Worm (Caenorhabditis elegans) whole organism, L2 larva: Measurements from ENCODE around the gene C27H6.8.
A peak's percentile ranks its signal among the peaks of the same experiment; 100 is the strongest.

Source experiments
- C34F6.9 ChIP-seq: fragments of 150-350 bp; optimal IDR thresholded peaks from 2 replicates; lab custom pipeline; 2014; ENCODE audit warnings: missing biosample characterization, missing genetic modification characterization
- F13H6.1 ChIP-seq: sonication (generic microtip); optimal IDR thresholded peaks from 2 replicates; lab custom pipeline; 2016; ENCODE audit warnings: missing genetic modification characterization, missing compliant biosample characterization
- R02D3.7 ChIP-seq: fragments of 150-350 bp; optimal IDR thresholded peaks from 2 replicates; lab custom pipeline; 2014; ENCODE audit warnings: missing biosample characterization, missing genetic modification characterization
- Y55F3AM.14 ChIP-seq: fragments of 200-800 bp; sonication (Bioruptor generic); optimal IDR thresholded peaks from 2 replicates; lab custom pipeline; 2018; ENCODE audit warnings: mild to moderate bottlenecking, missing genetic modification characterization, missing compliant biosample characterization
- ZK546.5 ChIP-seq: sonication (generic microtip); optimal IDR thresholded peaks from 2 replicates; lab custom pipeline; 2017; ENCODE audit warnings: missing biosample characterization, missing genetic modification characterization
- ama-1 ChIP-seq: fragments of 150-350 bp; optimal IDR thresholded peaks from 2 replicates; lab custom pipeline; 2018; ENCODE audit warnings: inconsistent platforms
- blmp-1 ChIP-seq: sonication (generic microtip); optimal IDR thresholded peaks from 2 replicates; lab custom pipeline; 2017; ENCODE audit warnings: missing genetic modification characterization, mild to moderate bottlenecking, missing compliant biosample characterization, antibody characterized with exemption, moderate library complexity; ENCODE audit not compliant: insufficient read depth
- ceh-82 ChIP-seq: fragments of 150-350 bp; optimal IDR thresholded peaks from 2 replicates; lab custom pipeline; 2014; ENCODE audit warnings: missing biosample characterization, missing genetic modification characterization
- crh-2 ChIP-seq: sonication (generic microtip); optimal IDR thresholded peaks from 2 replicates; lab custom pipeline; 2017; ENCODE audit warnings: missing biosample characterization, missing genetic modification characterization
- egl-27 ChIP-seq: sonication (generic microtip); optimal IDR thresholded peaks from 3 replicates; lab custom pipeline; 2017; ENCODE audit warnings: missing biosample characterization, missing genetic modification reagents, missing genetic modification characterization
- elt-3 ChIP-seq: sonication (generic microtip); optimal IDR thresholded peaks from 2 replicates; lab custom pipeline; 2017; ENCODE audit warnings: missing biosample characterization, missing genetic modification characterization
- fos-1 ChIP-seq: fragments of 150-350 bp; optimal IDR thresholded peaks from 2 replicates; lab custom pipeline; 2014; ENCODE audit warnings: missing biosample characterization, missing genetic modification characterization
- lin-11 ChIP-seq: fragments of 150-350 bp; sonication (generic microtip); optimal IDR thresholded peaks from 2 replicates; lab custom pipeline; 2014; ENCODE audit warnings: missing biosample characterization, missing genetic modification characterization, inconsistent platforms, mixed read lengths
- lin-13 ChIP-seq: fragments of 150-350 bp; optimal IDR thresholded peaks from 2 replicates; lab custom pipeline; 2014; ENCODE audit warnings: missing biosample characterization, missing genetic modification reagents, missing genetic modification characterization
- lin-39 ChIP-seq: fragments of 150-350 bp; optimal IDR thresholded peaks from 2 replicates; lab custom pipeline; 2014; ENCODE audit warnings: missing biosample characterization, missing genetic modification reagents, missing genetic modification characterization
- lsy-2 ChIP-seq, 2 experiments: fragments of 150-350 bp in 1 of 2; sonication (generic microtip) in 1 of 2; optimal IDR thresholded peaks; 2 replicates each; lab custom pipeline; 2014 to 2017; ENCODE audit warnings: missing biosample characterization in 2 of 2, missing genetic modification characterization in 2 of 2
- mdl-1 ChIP-seq, 2 experiments: fragments of 150-350 bp in 1 of 2; sonication (generic microtip) in 1 of 2; optimal IDR thresholded peaks; 2 replicates each; lab custom pipeline; 2017; ENCODE audit warnings: missing biosample characterization in 2 of 2, missing genetic modification characterization in 2 of 2
- nhr-10 ChIP-seq: sonication (generic microtip); optimal IDR thresholded peaks from 2 replicates; lab custom pipeline; 2017; ENCODE audit warnings: missing biosample characterization, missing genetic modification characterization
- nhr-11 ChIP-seq: fragments of 150-350 bp; optimal IDR thresholded peaks from 2 replicates; lab custom pipeline; 2014; ENCODE audit warnings: missing biosample characterization, missing genetic modification characterization
- nhr-129 ChIP-seq: fragments of 150-350 bp; optimal IDR thresholded peaks from 2 replicates; lab custom pipeline; 2014; ENCODE audit warnings: missing biosample characterization, missing genetic modification characterization
- nhr-21 ChIP-seq: fragments of 150-350 bp; optimal IDR thresholded peaks from 2 replicates; lab custom pipeline; 2014; ENCODE audit warnings: missing biosample characterization, missing genetic modification characterization
- nhr-23 ChIP-seq: fragments of 150-350 bp; optimal IDR thresholded peaks from 2 replicates; lab custom pipeline; 2014; ENCODE audit warnings: missing biosample characterization, missing genetic modification reagents, missing genetic modification characterization
- nhr-237 ChIP-seq: fragments of 150-350 bp; optimal IDR thresholded peaks from 2 replicates; lab custom pipeline; 2014; ENCODE audit warnings: missing biosample characterization, missing genetic modification characterization
- nhr-6 ChIP-seq: fragments of 150-350 bp; optimal IDR thresholded peaks from 2 replicates; lab custom pipeline; 2014; ENCODE audit warnings: missing biosample characterization, missing genetic modification characterization
- peb-1 ChIP-seq: fragments of 150-350 bp; optimal IDR thresholded peaks from 2 replicates; lab custom pipeline; 2014; ENCODE audit warnings: missing biosample characterization, missing genetic modification characterization
- sem-4 ChIP-seq: fragments of 150-350 bp; optimal IDR thresholded peaks from 2 replicates; lab custom pipeline; 2014; ENCODE audit warnings: missing biosample characterization, missing genetic modification reagents, missing genetic modification characterization
- skn-1 ChIP-seq: sonication (generic microtip); optimal IDR thresholded peaks from 2 replicates; lab custom pipeline; 2017; ENCODE audit warnings: missing biosample characterization, missing genetic modification characterization
- sma-3 ChIP-seq: sonication (generic microtip); optimal IDR thresholded peaks from 2 replicates; lab custom pipeline; 2016; ENCODE audit warnings: missing genetic modification reagents, missing genetic modification characterization, missing compliant biosample characterization
- sma-9 ChIP-seq, 2 experiments: fragments of 150-350 bp in 1 of 2; sonication (generic microtip) in 1 of 2; optimal IDR thresholded peaks; 2 replicates each; lab custom pipeline; 2014 to 2016; ENCODE audit warnings: missing genetic modification characterization in 2 of 2, mild to moderate bottlenecking in 1 of 2, missing biosample characterization in 1 of 2, missing compliant biosample characterization in 1 of 2, missing genetic modification reagents in 1 of 2, moderate library complexity in 1 of 2
- unc-39 ChIP-seq: fragments of 150-350 bp; optimal IDR thresholded peaks from 2 replicates; lab custom pipeline; 2014; ENCODE audit warnings: missing biosample characterization, missing genetic modification characterization
- unc-55 ChIP-seq: fragments of 150-350 bp; sonication (generic microtip); optimal IDR thresholded peaks from 3 replicates; lab custom pipeline; 2014; ENCODE audit warnings: missing biosample characterization, missing genetic modification reagents, missing genetic modification characterization
- unc-62 ChIP-seq: fragments of 150-350 bp; optimal IDR thresholded peaks from 2 replicates; lab custom pipeline; 2014; ENCODE audit warnings: missing biosample characterization, missing genetic modification reagents, missing genetic modification characterization
- ztf-1 ChIP-seq: fragments of 200-800 bp; sonication (Bioruptor generic); conservative IDR thresholded peaks from 2 replicates; pipeline ENCODE4 v1.3.6; 2022; ENCODE audit warnings: missing genetic modification characterization, missing compliant biosample characterization

Gene C27H6.8

DNA sequence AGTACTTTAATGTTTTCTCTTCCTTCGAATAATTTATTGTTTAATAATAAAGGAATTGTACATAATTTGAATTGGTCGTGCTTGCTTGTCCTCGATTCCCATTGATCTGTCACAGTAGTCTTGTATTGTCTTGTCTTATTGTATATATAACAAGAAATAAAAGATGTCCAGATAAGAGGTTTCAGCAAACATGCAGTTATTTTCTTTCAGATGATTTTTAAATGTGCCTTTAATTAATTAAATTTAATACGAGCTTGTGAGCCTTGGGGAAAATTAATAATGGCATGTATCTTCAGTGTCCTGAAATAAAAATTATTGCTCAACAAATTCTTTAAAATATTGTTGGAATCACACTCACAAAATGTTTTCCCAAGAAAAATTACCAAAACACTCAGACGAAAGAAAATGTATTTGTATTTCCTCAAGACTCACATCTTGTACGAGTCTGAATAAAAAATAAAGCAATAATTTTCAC is 35.5 kb upstream of the C27H6.8 start:
- TF ChIP-seq peb-1 (tag; lab: Kevin White, UChicago) (no peak), nhr-11 (tag; lab: Kevin White, UChicago) (no peak), lin-13 (GFP tag; lab: Kevin White, UChicago) (no peak), lin-11 (tag; lab: Kevin White, UChicago) (no peak), elt-3 (no peak), blmp-1 (tag; lab: Kevin White, UChicago) (no peak), Y55F3AM.14 (no peak), nhr-237 (tag; lab: Kevin White, UChicago) (no peak), nhr-6 (tag; lab: Kevin White, UChicago) (no peak), egl-27 (tag; lab: Kevin White, UChicago) (no peak), skn-1 (tag; lab: Kevin White, UChicago) (no peak)

DNA sequence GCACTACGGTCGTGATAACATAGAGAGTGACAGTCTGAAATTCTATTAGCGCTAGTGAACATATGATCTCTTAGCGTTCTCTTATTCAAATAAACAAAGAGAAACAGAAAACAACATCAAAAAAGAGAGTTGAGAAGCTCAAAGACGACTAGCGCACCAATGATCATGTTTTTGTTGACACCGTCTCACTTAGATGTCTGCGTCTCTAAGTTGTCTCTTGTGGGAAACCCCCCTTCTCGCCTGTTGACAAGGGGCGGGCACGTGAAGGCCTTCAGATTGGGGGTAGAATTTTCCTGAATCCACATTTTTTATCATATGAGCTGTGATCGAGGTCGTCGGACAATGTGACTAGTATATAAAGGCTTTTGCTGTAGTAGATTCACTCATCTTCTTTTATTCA is 32.3 kb upstream of the C27H6.8 start:
- TF ChIP-seq sma-3 (GFP tag; lab: Kevin White, UChicago) = no peak
- TF ChIP-seq C34F6.9 (tag; lab: Kevin White, UChicago) = peak; percentile 28
- TF ChIP-seq sma-9 (GFP tag; optimal IDR thresholded peaks at IDR 0.05; lab: Kevin White, UChicago) = peak; percentile 59
- TF ChIP-seq sma-9 (tag; optimal IDR thresholded peaks at IDR 0.05; lab: Kevin White, UChicago) = no peak
- TF ChIP-seq lsy-2 (tag; optimal IDR thresholded peaks at IDR 0.05; lab: Kevin White, UChicago) = peak in 1 of 2 experiments; percentile 31
- peak in 1 of 2 experiments; percentile 47 for TF ChIP-seq mdl-1 (tag; optimal IDR thresholded peaks at IDR 0.05; lab: Kevin White, UChicago)
- no peak for TF ChIP-seq nhr-21 (tag; lab: Kevin White, UChicago)
- peak; percentile 26 for TF ChIP-seq unc-55 (GFP tag; lab: Kevin White, UChicago)
- TF ChIP-seq nhr-11 (tag; lab: Kevin White, UChicago) = no peak
- TF ChIP-seq nhr-129 (tag; lab: Kevin White, UChicago) = peak; percentile 60

DNA sequence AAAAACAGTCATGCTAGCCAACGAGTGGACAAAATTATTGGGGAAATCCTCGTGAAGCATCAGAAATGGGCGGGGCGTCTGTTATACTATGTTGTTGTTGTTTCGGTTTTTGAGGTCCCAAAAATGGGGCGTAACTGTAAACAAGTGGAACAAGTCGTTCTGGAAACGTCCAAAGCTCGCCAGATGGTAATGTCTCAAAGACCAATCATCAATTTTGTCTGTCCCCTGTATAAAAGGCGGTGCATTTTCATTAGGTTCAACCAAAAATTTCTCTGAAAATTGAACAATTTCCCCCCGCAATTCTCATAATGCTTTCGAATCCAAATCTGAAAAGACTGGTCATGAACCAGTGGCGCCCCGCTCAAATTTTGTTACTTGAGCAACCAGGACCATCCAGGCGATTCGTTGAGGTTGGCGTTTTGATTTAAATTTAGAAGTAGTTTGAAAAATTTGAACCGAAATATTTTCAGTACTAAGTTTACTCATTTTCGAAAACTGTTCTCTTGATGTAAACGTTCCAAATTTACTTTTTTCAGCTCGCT is 31.6 kb upstream of the C27H6.8 start:
- TF ChIP-seq lin-39 (tag; lab: Kevin White, UChicago) (no peak), C34F6.9 (tag; lab: Kevin White, UChicago) (no peak), nhr-129 (tag; lab: Kevin White, UChicago) (no peak), unc-55 (GFP tag; lab: Kevin White, UChicago) (no peak), R02D3.7 (tag; lab: Kevin White, UChicago) (no peak), sem-4 (tag; lab: Kevin White, UChicago) (no peak), nhr-10 (tag; lab: Kevin White, UChicago) (no peak), ZK546.5 (no peak), ztf-1 (GFP tag; lab: Robert Waterston, UW) (no peak), F13H6.1 (tag; lab: Kevin White, UChicago) (no peak)

DNA sequence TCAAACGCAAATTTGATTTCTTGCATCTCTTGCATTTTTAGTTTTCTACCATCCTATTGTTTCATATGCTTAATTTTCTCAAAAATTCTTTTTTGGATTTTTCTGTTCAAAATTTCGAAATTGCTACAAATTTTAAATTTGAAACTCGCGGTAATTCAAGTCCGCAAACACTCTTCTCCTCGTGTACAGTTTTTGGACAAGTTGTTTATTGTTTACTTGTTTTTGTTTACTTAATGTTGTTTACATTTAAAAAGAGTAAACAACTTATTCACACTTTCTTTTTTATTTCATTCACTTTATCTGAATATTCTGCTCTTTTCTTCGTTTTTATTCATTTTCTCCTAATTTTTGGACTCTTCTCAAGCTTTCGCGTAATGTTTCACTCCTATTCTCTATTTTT is 30.7 kb upstream of the C27H6.8 start:
- TF ChIP-seq nhr-23 (tag; lab: Kevin White, UChicago) (no peak), C34F6.9 (tag; lab: Kevin White, UChicago) (no peak), Y55F3AM.14 (no peak), unc-62 (no peak), lin-39 (tag; lab: Kevin White, UChicago) (no peak), unc-39 (tag; lab: Kevin White, UChicago) (no peak), ceh-82 (tag; lab: Kevin White, UChicago) (no peak)

DNA sequence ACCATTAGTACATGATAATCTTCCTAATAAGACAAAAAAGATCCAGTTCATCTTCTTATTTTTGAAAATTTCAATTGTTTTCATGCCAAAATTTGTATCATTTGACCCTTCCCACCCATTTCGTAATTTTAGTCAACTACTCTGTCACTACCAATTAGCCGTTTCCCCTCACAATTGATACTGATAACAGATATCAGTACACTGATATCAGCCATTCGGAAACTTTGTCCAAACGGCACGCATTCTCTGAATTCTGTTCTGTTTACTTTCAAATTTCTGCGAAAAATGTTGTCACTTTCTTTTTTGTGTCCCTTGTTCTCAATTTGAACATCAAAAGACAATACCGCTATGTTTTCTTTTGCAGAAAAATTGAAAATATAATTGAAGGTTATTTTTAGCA is 25.1 kb upstream of the C27H6.8 start:
- TF ChIP-seq sem-4 (tag; lab: Kevin White, UChicago) (no peak), nhr-237 (tag; lab: Kevin White, UChicago) (no peak), fos-1 (tag; lab: Kevin White, UChicago) (peak; percentile 76), sma-3 (GFP tag; lab: Kevin White, UChicago) (no peak), blmp-1 (tag; lab: Kevin White, UChicago) (peak; percentile 29), crh-2 (tag; lab: Kevin White, UChicago) (no peak), nhr-129 (tag; lab: Kevin White, UChicago) (peak; percentile 11), egl-27 (tag; lab: Kevin White, UChicago) (no peak), ama-1 (lab: Kevin White, UChicago) (no peak), sma-9 (GFP tag; optimal IDR thresholded peaks at IDR 0.05; lab: Kevin White, UChicago) (peak; percentile 31), sma-9 (tag; optimal IDR thresholded peaks at IDR 0.05; lab: Kevin White, UChicago) (no peak)
- TF ChIP-seq, all 48 proteins: peak for 4
